Fruit fly (Drosophila melanogaster) whole organism, embryonic: ENCODE results near the gene CG33552.

Experiments used
- B-H2 ChIP-seq: fragments of 200-800 bp; sonication (Bioruptor generic); optimal IDR thresholded peaks from 2 replicates; lab custom pipeline; 2018; ENCODE audit warnings: missing biosample characterization, mild to moderate bottlenecking, missing genetic modification characterization
- BEAF-32 ChIP-seq: fragments of 200-800 bp; sonication (Bioruptor generic); optimal IDR thresholded peaks from 3 replicates; lab custom pipeline; 2017; ENCODE audit warnings: missing biosample characterization, missing genetic modification characterization, mild to moderate bottlenecking, moderate library complexity, missing genetic modification reagents
- BtbVII ChIP-seq: fragments of 200-800 bp; sonication (Bioruptor generic); optimal IDR thresholded peaks from 3 replicates; lab custom pipeline; 2017; ENCODE audit warnings: missing biosample characterization, mild to moderate bottlenecking, missing genetic modification characterization
- CG11695 ChIP-seq: fragments of 200-800 bp; sonication (Bioruptor generic); IDR thresholded peaks from 3 replicates; pipeline ENCODE4 v1.3.6; 2022; ENCODE audit warnings: missing biosample characterization, missing genetic modification characterization
- CG13424 ChIP-seq: fragments of 200-800 bp; sonication (Bioruptor generic); optimal IDR thresholded peaks from 2 replicates; lab custom pipeline; 2019; ENCODE audit warnings: missing biosample characterization, mild to moderate bottlenecking, missing genetic modification characterization, moderate library complexity
- CG14860 ChIP-seq: fragments of 200-800 bp; sonication (Bioruptor generic); IDR thresholded peaks from 3 replicates; pipeline ENCODE4 v1.3.6; 2022; ENCODE audit warnings: missing biosample characterization, missing genetic modification characterization; ENCODE audit not compliant: partially characterized antibody
- CG15479 ChIP-seq: fragments of 200-800 bp; sonication (Bioruptor generic); optimal IDR thresholded peaks from 3 replicates; lab custom pipeline; 2019; ENCODE audit warnings: missing biosample characterization, mild to moderate bottlenecking, missing genetic modification characterization, moderate library complexity
- CG16779 ChIP-seq: fragments of 200-800 bp; sonication (Bioruptor generic); IDR thresholded peaks from 2 replicates; pipeline ENCODE4 v1.3.6; 2022; ENCODE audit warnings: missing biosample characterization, missing genetic modification characterization
- CG42726 ChIP-seq: fragments of 200-800 bp; sonication (Bioruptor generic); IDR thresholded peaks from 2 replicates; pipeline ENCODE4 v1.3.6; 2022; ENCODE audit warnings: missing biosample characterization, missing genetic modification characterization; ENCODE audit not compliant: partially characterized antibody
- CG4404 ChIP-seq: fragments of 200-800 bp; sonication (Bioruptor generic); IDR thresholded peaks from 2 replicates; pipeline ENCODE4 v1.3.6; 2022; ENCODE audit warnings: missing biosample characterization, missing genetic modification characterization
- CG4424 ChIP-seq: fragments of 200-800 bp; sonication (Bioruptor generic); optimal IDR thresholded peaks from 3 replicates; lab custom pipeline; 2016; ENCODE audit warnings: missing biosample characterization, missing genetic modification characterization
- CG4617 ChIP-seq: fragments of 200-800 bp; sonication (Bioruptor generic); optimal IDR thresholded peaks from 3 replicates; lab custom pipeline; 2016; ENCODE audit warnings: missing biosample characterization, missing genetic modification characterization, borderline replicate concordance
- CG8089 ChIP-seq: fragments of 200-800 bp; sonication (Bioruptor generic); optimal IDR thresholded peaks from 3 replicates; lab custom pipeline; 2016; ENCODE audit warnings: missing biosample characterization, missing genetic modification characterization
- CG8944 ChIP-seq: fragments of 200-800 bp; sonication (Bioruptor generic); optimal IDR thresholded peaks from 3 replicates; lab custom pipeline; 2016; ENCODE audit warnings: missing biosample characterization, missing genetic modification characterization
- CG9215 ChIP-seq: fragments of 200-800 bp; sonication (Bioruptor generic); IDR thresholded peaks from 2 replicates; pipeline ENCODE4 v1.3.6; 2022; ENCODE audit warnings: missing biosample characterization, missing genetic modification characterization
- CG9727 ChIP-seq: fragments of 200-800 bp; sonication (Bioruptor generic); optimal IDR thresholded peaks from 3 replicates; lab custom pipeline; 2017; ENCODE audit warnings: missing biosample characterization, mild to moderate bottlenecking, missing genetic modification characterization
- Deaf1 ChIP-seq: fragments of 200-800 bp; optimal IDR thresholded peaks from 3 replicates; lab custom pipeline; 2019; ENCODE audit warnings: missing biosample characterization, mild to moderate bottlenecking, missing genetic modification characterization, moderate library complexity
- Doc3 ChIP-seq: fragments of 200-800 bp; sonication (Bioruptor generic); IDR thresholded peaks from 3 replicates; pipeline ENCODE4 v1.3.6; 2022; ENCODE audit warnings: missing biosample characterization, missing genetic modification characterization; ENCODE audit not compliant: partially characterized antibody
- Dp ChIP-seq: fragments of 200-800 bp; sonication (Bioruptor generic); optimal IDR thresholded peaks from 2 replicates; lab custom pipeline; 2018; ENCODE audit warnings: missing biosample characterization, mild to moderate bottlenecking, missing genetic modification characterization, moderate library complexity
- Dref ChIP-seq: fragments of 200-800 bp; sonication (Bioruptor generic); IDR thresholded peaks from 2 replicates; pipeline ENCODE4 v1.3.6; 2022; ENCODE audit warnings: missing biosample characterization, missing genetic modification characterization
- Hr51 ChIP-seq, 2 experiments: fragments of 200-800 bp; sonication (Bioruptor generic); optimal IDR thresholded peaks; 2 replicates in 1 of 2; 3 replicates in 1 of 2; lab custom pipeline; 2016 to 2018; ENCODE audit warnings: missing biosample characterization in 2 of 2, missing genetic modification characterization in 2 of 2, mild to moderate bottlenecking in 1 of 2, moderate library complexity in 1 of 2
- MBD-R2 ChIP-seq: fragments of 200-800 bp; sonication (Bioruptor generic); IDR thresholded peaks from 2 replicates; pipeline ENCODE4 v1.3.6; 2022; ENCODE audit warnings: missing biosample characterization, missing genetic modification characterization
- MESR4 ChIP-seq: fragments of 200-800 bp; sonication (Bioruptor generic); optimal IDR thresholded peaks from 2 replicates; lab custom pipeline; 2018; ENCODE audit warnings: missing biosample characterization, mild to moderate bottlenecking, missing genetic modification characterization, moderate library complexity
- NFAT ChIP-seq: fragments of 200-800 bp; sonication (Bioruptor generic); IDR thresholded peaks from 2 replicates; pipeline ENCODE4 v1.3.6; 2022; ENCODE audit warnings: missing biosample characterization, missing genetic modification characterization
- NK7.1 ChIP-seq: fragments of 200-800 bp; sonication (Bioruptor generic); optimal IDR thresholded peaks from 3 replicates; lab custom pipeline; 2016; ENCODE audit warnings: missing biosample characterization, missing genetic modification characterization
- cg ChIP-seq: fragments of 200-800 bp; sonication (Bioruptor generic); optimal IDR thresholded peaks from 3 replicates; lab custom pipeline; 2019; ENCODE audit warnings: missing biosample characterization, mild to moderate bottlenecking, missing genetic modification characterization, moderate library complexity
- dati ChIP-seq: fragments of 200-800 bp; sonication (Bioruptor generic); IDR thresholded peaks from 2 replicates; pipeline ENCODE4 v1.3.6; 2022; ENCODE audit warnings: missing biosample characterization, missing genetic modification characterization
- esg ChIP-seq: fragments of 200-800 bp; sonication (Bioruptor generic); conservative IDR thresholded peaks from 2 replicates; pipeline ENCODE4 v1.3.6; 2022; ENCODE audit warnings: missing biosample characterization, missing genetic modification characterization
- gfzf ChIP-seq: fragments of 200-800 bp; sonication (Bioruptor generic); optimal IDR thresholded peaks from 2 replicates; lab custom pipeline; 2016; ENCODE audit warnings: missing biosample characterization, mild to moderate bottlenecking, missing genetic modification characterization, moderate library complexity
- mirr ChIP-seq: fragments of 200-800 bp; sonication (Bioruptor generic); optimal IDR thresholded peaks from 3 replicates; lab custom pipeline; 2018; ENCODE audit warnings: missing biosample characterization, mild to moderate bottlenecking, missing genetic modification characterization
- onecut ChIP-seq: fragments of 200-800 bp; sonication (Bioruptor generic); IDR thresholded peaks from 2 replicates; pipeline ENCODE4 v1.3.6; 2022; ENCODE audit warnings: missing biosample characterization, missing genetic modification characterization
- pzg ChIP-seq: fragments of 200-800 bp; sonication (Bioruptor generic); optimal IDR thresholded peaks from 3 replicates; lab custom pipeline; 2018; ENCODE audit warnings: missing biosample characterization, mild to moderate bottlenecking, missing genetic modification characterization, moderate library complexity
- tll ChIP-seq, 2 experiments: fragments of 200-800 bp in 1 of 2; fragments of >200 bp in 1 of 2; sonication (Bioruptor generic) in 1 of 2; optimal IDR thresholded peaks; 2 replicates each; lab custom pipeline; 2017 to 2019; ENCODE audit warnings: missing biosample characterization in 2 of 2, missing genetic modification characterization in 2 of 2, mild to moderate bottlenecking in 1 of 2, moderate library complexity in 1 of 2
- trem ChIP-seq: fragments of 200-800 bp; optimal IDR thresholded peaks from 3 replicates; lab custom pipeline; 2019; ENCODE audit warnings: missing biosample characterization, mild to moderate bottlenecking, missing genetic modification characterization, moderate library complexity

CG33552 gene

DNA sequence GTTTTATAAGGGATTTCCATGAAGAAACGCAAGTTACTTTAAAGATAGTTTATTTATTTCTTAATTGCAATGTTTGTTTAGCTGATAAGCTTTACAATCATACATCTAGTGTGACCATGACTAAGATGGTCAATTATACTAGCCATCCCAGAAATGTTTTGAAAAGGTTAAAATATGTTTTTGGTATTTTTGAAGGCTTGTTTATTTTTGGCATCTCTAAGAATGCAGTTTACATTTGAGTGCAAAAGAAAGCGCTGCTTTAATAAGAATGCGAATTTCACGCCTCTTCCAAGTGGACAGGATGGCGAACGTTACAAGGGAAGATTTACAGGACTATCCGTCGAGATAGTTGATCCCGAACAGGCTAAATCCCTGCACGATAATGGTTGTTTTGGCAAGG lies 47.3 kb downstream of the CG33552 start, which contains the start of gene Tsen2 (continued):
- TF ChIP-seq Doc3 (GFP tag; lab: Robert Waterston, UW): no peak

DNA sequence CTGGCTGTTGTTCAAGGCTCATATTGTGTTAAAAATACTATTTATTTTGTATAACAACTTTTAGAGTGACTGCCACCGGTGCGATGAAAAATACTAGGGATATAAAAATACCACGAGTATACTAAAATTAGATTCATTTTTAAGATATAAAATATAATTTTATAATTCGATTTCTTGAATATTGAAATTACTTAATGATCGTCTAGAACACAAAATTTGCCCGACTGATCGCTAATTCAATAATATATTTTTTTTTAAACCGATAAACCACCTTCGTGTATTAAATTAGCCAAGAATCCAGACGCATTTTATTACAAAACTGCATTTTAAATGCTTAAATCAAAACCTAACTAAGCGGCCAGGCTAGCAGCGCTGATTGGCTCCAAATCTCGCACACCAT lies 48.6 kb downstream of the CG33552 start, which contains the start of gene CG17996:
CG17996 (minus strand) TSS at position 101 of the 400 bp plus-strand sequence.
- TF ChIP-seq gfzf (GFP tag; lab: Kevin White, UChicago) (peak; percentile 30), NFAT (GFP tag; lab: Robert Waterston, UW) (no peak)

DNA sequence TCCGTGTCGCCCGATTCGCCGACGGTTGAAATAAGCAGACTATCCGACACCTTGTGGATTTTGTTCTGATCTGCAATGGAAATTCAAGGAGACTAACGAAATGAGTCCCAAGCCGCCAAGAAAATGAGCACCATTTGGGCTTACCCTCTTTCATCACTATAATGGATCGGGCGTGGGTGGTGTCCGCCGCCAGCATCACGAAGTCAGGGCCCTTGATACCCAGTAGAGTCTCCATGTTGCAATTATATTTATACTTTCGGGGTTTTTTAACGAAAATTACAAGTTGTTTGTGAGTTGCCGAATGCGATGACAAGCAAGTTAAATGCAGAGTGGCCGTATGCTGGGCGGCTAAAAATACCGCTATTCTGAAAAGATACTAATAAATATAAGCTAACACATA lies 49.5 kb downstream of the CG33552 start, which contains the start of gene Prosbeta4:
Prosbeta4 (minus strand) TSS at position 335 of the 400 bp plus-strand sequence.
- TF ChIP-seq Dref (no peak), tll (GFP tag; optimal IDR thresholded peaks at IDR 0.05; lab: Kevin White, UChicago) (no peak), CG4617 (GFP tag; lab: Kevin White, UChicago) (peak; percentile 3), cg (GFP tag; lab: Kevin White, UChicago) (no peak), pzg (GFP tag; lab: Kevin White, UChicago) (peak; percentile 15), MESR4 (peak; percentile 68), Hr51 (GFP tag; optimal IDR thresholded peaks at IDR 0.05; lab: Kevin White, UChicago) (no peak), CG15479 (GFP tag; lab: Kevin White, UChicago) (no peak), esg (GFP tag; lab: Robert Waterston, UW) (no peak), CG4424 (GFP tag; lab: Kevin White, UChicago) (no peak), dati (GFP tag; lab: Robert Waterston, UW) (no peak), CG8944 (GFP tag; lab: Kevin White, UChicago) (no peak), MBD-R2 (GFP tag; lab: Robert Waterston, UW) (peak; percentile 50), Dp (GFP tag; lab: Kevin White, UChicago) (peak; percentile 13), CG9215 (GFP tag; lab: Robert Waterston, UW) (no peak), CG9727 (GFP tag; lab: Kevin White, UChicago) (no peak), B-H2 (GFP tag; lab: Kevin White, UChicago) (no peak), NK7.1 (GFP tag; lab: Kevin White, UChicago) (no peak), gfzf (GFP tag; lab: Kevin White, UChicago) (peak; percentile 42), CG42726 (GFP tag; lab: Robert Waterston, UW) (peak; percentile 10; the same call in 1 of the 2 replicates), BEAF-32 (no peak), CG4404 (GFP tag; lab: Robert Waterston, UW) (no peak), CG8089 (no peak), CG13424 (tag; lab: Kevin White, UChicago) (no peak), onecut (GFP tag; lab: Robert Waterston, UW) (no peak), CG16779 (GFP tag; lab: Robert Waterston, UW) (no peak), mirr (GFP tag; lab: Kevin White, UChicago) (no peak), CG14860 (GFP tag; lab: Robert Waterston, UW) (no peak), Deaf1 (tag; lab: Kevin White, UChicago) (no peak), BtbVII (GFP tag; lab: Kevin White, UChicago) (no peak), CG11695 (GFP tag; lab: Robert Waterston, UW) (no peak), trem (no peak)
